Fruit fly (Drosophila melanogaster) whole organism: ENCODE results near the gene hemo.

Experiments
- Dll ChIP-seq: fragments of >200 bp; optimal IDR thresholded peaks from 2 replicates; lab custom pipeline; 2017
- psq ChIP-seq: fragments of >200 bp; optimal IDR thresholded peaks from 2 replicates; lab custom pipeline; 2017
- usp ChIP-seq: fragments of >200 bp; optimal IDR thresholded peaks from 2 replicates; lab custom pipeline; 2017; ENCODE audit warnings: missing biosample characterization, missing genetic modification characterization, mixed read lengths

DNA sequence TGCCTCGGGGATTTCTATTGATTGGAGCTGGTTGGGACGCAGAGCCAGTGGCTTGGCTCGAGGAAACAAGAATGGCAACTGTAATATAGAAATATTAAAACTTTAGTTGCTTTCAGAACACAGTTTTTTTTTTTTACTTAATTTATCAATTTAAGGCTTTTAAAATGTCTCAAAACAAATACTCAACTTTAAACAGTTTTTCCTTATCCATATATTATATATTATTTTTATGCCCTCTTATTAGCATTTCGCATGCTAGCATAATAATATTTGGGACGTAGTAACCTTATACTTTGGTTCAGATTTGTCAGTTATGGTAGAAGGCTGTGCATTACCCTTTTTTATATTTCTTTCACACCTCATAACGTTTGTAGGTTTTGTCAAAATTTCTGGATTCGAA lies 33.4 kb upstream of the hemo start, which contains the start of gene Tssk:
- no peak for TF ChIP-seq psq (lab: Kevin White, UChicago)
- no peak for TF ChIP-seq usp (GFP tag; lab: Kevin White, UChicago)
- TF ChIP-seq Dll = no peak
